Fruit fly (Drosophila melanogaster): Measurements from ENCODE around the gene CG42688.
A peak's percentile ranks its signal among the peaks of the same experiment; 100 is the strongest.

CG42688 gene

DNA sequence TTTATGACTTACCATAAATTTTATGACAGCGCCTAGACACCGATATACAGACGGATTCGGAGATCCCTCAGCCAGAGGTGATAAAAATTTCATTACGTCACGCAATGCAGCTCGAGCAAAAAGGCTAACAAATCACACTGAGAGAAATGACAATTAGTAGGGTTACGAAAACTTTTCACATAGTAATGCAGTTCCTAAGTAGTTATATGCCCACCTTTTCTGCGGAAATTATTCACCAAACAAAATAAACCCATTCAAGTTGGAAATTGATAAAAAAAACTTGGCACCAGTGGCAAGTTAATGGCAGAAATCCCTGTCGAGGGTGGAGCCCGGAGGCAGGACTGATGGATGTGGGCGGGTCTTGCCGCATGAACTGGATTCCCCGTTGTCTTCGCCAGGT, 17.6 kb upstream of the CG42688 start:
- TF ChIP-seq D1 (tag; optimal IDR thresholded peaks at IDR 0.05) (no peak), CG15710 (tag; optimal IDR thresholded peaks at IDR 0.05) (peak; percentile 43), CG32121 (GFP tag; IDR thresholded peaks at IDR 0.05) (no peak), CG8159 (tag; optimal IDR thresholded peaks at IDR 0.05) (peak; percentile 60), rn (GFP tag; IDR thresholded peaks at IDR 0.05) (no peak), Ets98B (GFP tag; IDR thresholded peaks at IDR 0.05) (no peak), CG14655 (GFP tag; optimal IDR thresholded peaks at IDR 0.05) (peak; percentile 44), CG34367 (tag; optimal IDR thresholded peaks at IDR 0.05) (peak; percentile 10), Pif1B (GFP tag; optimal IDR thresholded peaks at IDR 0.05) (peak; percentile 35), EcR (GFP tag; optimal IDR thresholded peaks at IDR 0.05) (no peak), CG9948 (tag; optimal IDR thresholded peaks at IDR 0.05) (peak; percentile 22), Pif1A (GFP tag; optimal IDR thresholded peaks at IDR 0.05) (peak; percentile 46), CG10348 (GFP tag; IDR thresholded peaks at IDR 0.05) (no peak), gl (tag; optimal IDR thresholded peaks at IDR 0.05) (no peak), CG17806 (tag; optimal IDR thresholded peaks at IDR 0.05) (peak; percentile 56), CG4496 (GFP tag; IDR thresholded peaks at IDR 0.05) (0 out of 3 replicates have a peak, but pooled peaks have one; percentile 6), Snoo (tag; optimal IDR thresholded peaks at IDR 0.05) (no peak), CG13204 (GFP tag; optimal IDR thresholded peaks at IDR 0.05) (no peak), CG12605 (GFP tag; IDR thresholded peaks at IDR 0.05) (no peak), CG8301 (tag; optimal IDR thresholded peaks at IDR 0.05) (peak; percentile 17), fd96Ca (GFP tag; IDR thresholded peaks at IDR 0.05) (no peak)

DNA sequence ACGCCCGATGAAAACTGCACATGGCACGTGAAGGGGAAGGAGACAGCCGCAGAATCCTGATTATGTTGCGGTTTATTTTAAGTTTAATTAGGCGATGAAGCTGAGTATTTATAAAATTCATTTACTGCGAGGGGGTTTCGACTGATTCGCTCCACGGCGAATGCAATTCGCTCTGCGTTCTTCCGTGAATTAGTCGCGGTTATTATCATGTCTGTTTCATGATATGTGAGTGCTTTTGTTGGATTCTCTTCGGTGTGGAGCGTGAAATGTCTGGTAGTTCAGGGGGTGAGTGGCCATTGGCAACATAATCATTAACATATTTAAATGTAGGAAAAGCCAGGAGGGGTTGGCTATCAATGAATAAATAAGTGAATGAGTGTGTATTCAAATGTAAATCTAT, 15.8 kb upstream of the CG42688 start:
- TF ChIP-seq CG32121 (GFP tag; IDR thresholded peaks at IDR 0.05) (no peak), CG17806 (tag; optimal IDR thresholded peaks at IDR 0.05) (no peak), CG14655 (GFP tag; optimal IDR thresholded peaks at IDR 0.05) (no peak), CG10348 (GFP tag; IDR thresholded peaks at IDR 0.05) (no peak), CG13204 (GFP tag; optimal IDR thresholded peaks at IDR 0.05) (no peak), CG9948 (tag; optimal IDR thresholded peaks at IDR 0.05) (no peak)

DNA sequence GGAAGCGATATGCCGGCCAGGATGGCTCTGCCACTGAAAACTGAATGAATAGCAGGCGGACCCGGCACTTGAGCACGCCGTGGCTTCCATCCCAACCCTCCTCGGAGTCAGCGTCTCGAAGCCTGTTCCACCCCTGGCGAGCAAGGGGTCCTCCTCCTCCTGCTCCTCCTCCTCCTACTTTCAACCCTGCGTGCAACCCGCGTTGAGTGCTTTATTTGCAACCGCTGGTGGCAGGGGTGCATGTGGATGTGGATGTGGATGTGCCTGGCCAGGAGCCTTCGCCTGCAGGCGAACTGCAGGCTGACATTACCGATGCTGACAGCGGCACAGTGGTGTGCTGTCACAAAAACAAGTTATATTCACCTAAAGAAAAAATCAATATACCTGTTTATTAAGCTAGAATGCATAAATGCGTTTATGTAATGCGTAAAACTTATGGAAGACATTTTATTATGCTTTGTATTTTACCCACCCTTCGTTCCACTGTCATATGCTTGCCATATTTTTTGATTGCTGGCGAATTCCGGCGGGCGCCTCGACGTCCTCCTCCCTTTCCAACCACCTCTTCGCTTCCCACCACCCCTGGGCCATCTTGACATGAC, 13.9 kb upstream of the CG42688 start:
- TF ChIP-seq D1 (tag; optimal IDR thresholded peaks at IDR 0.05) (peak; percentile 1), CG4496 (GFP tag; IDR thresholded peaks at IDR 0.05) (peak; percentile 86), CG8159 (tag; optimal IDR thresholded peaks at IDR 0.05) (peak; percentile 89), CG34367 (tag; optimal IDR thresholded peaks at IDR 0.05) (peak; percentile 81), CG13204 (GFP tag; optimal IDR thresholded peaks at IDR 0.05) (peak; percentile 70), CG14655 (GFP tag; optimal IDR thresholded peaks at IDR 0.05) (peak; percentile 69), CG10348 (GFP tag; IDR thresholded peaks at IDR 0.05) (no peak), rn (GFP tag; IDR thresholded peaks at IDR 0.05) (peak; percentile 65), EcR (GFP tag; optimal IDR thresholded peaks at IDR 0.05) (no peak), CG8301 (tag; optimal IDR thresholded peaks at IDR 0.05) (peak; percentile 64), Ets98B (GFP tag; IDR thresholded peaks at IDR 0.05) (peak; percentile 42; the same call in 1 of the 2 replicates), CG12605 (GFP tag; IDR thresholded peaks at IDR 0.05) (peak; percentile 55), Pif1B (GFP tag; optimal IDR thresholded peaks at IDR 0.05) (peak; percentile 78), Pif1A (GFP tag; optimal IDR thresholded peaks at IDR 0.05) (peak; percentile 85), CG17806 (tag; optimal IDR thresholded peaks at IDR 0.05) (peak; percentile 84), CG32121 (GFP tag; IDR thresholded peaks at IDR 0.05) (peak; percentile 35; the same call in 1 of the 2 replicates), CG15710 (tag; optimal IDR thresholded peaks at IDR 0.05) (peak; percentile 84), fd96Ca (GFP tag; IDR thresholded peaks at IDR 0.05) (peak; percentile 71; the same call in 2 of the 3 replicates), Snoo (tag; optimal IDR thresholded peaks at IDR 0.05) (peak; percentile 84), gl (tag; optimal IDR thresholded peaks at IDR 0.05) (peak; percentile 75), CG9948 (tag; optimal IDR thresholded peaks at IDR 0.05) (peak; percentile 80)

DNA sequence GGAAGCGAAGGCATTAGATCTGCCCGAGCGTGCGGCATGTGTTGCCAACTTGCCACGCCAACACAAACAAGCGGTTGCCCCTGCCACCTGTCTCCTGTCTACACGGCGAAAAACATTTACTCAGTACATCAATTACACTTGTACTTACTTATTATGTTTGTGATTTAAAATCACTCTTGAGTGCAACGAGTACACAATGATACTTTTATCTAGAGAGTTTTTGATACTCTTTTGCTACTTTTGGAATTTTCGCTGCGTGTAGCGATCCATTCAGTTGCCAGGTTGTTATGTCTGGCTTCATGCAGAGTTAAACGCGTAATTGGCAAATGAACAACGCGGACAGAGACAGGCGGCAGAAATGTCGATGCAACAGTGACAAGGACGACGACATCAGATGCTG, 11.1 kb upstream of the CG42688 start:
- TF ChIP-seq Ets98B (GFP tag; IDR thresholded peaks at IDR 0.05) (peak; percentile 87), CG17806 (tag; optimal IDR thresholded peaks at IDR 0.05) (peak; percentile 66), CG13204 (GFP tag; optimal IDR thresholded peaks at IDR 0.05) (no peak), D1 (tag; optimal IDR thresholded peaks at IDR 0.05) (no peak), CG4496 (GFP tag; IDR thresholded peaks at IDR 0.05) (peak; percentile 86), CG9948 (tag; optimal IDR thresholded peaks at IDR 0.05) (peak; percentile 49), CG8301 (tag; optimal IDR thresholded peaks at IDR 0.05) (peak; percentile 73), CG14655 (GFP tag; optimal IDR thresholded peaks at IDR 0.05) (peak; percentile 77), fd96Ca (GFP tag; IDR thresholded peaks at IDR 0.05) (peak; percentile 87), Pif1B (GFP tag; optimal IDR thresholded peaks at IDR 0.05) (peak; percentile 57), CG8159 (tag; optimal IDR thresholded peaks at IDR 0.05) (peak; percentile 61), CG15710 (tag; optimal IDR thresholded peaks at IDR 0.05) (peak; percentile 27), CG32121 (GFP tag; IDR thresholded peaks at IDR 0.05) (peak; percentile 82), gl (tag; optimal IDR thresholded peaks at IDR 0.05) (peak; percentile 35), Pif1A (GFP tag; optimal IDR thresholded peaks at IDR 0.05) (peak; percentile 75), rn (GFP tag; IDR thresholded peaks at IDR 0.05) (peak; percentile 51; the same call in 1 of the 2 replicates), CG10348 (GFP tag; IDR thresholded peaks at IDR 0.05) (peak; percentile 30; the same call in 1 of the 2 replicates), CG34367 (tag; optimal IDR thresholded peaks at IDR 0.05) (peak; percentile 44), CG12605 (GFP tag; IDR thresholded peaks at IDR 0.05) (no peak), EcR (GFP tag; optimal IDR thresholded peaks at IDR 0.05) (no peak), Snoo (tag; optimal IDR thresholded peaks at IDR 0.05) (peak; percentile 14)

DNA sequence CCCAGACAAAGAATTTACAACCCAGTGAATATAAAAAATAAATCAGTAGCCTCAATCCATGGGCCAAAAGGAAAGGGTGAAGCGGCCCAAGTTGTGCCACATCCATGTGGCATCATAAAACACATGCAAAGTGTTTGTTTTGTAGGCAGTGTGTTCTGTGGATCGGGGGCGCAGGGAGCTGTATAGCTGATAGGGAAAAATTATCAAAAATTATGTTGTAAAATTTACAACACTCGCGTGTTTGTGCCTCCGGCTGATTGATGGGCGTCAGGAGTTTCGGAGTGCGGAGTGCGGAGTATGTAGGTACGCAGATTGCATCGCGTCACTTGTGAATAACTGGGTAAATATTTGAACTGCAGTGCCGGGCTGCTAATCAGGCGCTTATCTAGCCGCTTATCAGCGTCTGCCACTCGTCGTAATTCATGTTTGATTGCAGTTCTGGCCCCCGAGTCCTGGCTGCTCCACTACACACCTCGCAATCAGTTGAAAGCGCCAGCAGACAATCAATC, 9.2 kb upstream of the CG42688 start:
- TF ChIP-seq CG13204 (GFP tag; optimal IDR thresholded peaks at IDR 0.05), result no peak
- TF ChIP-seq fd96Ca (GFP tag; IDR thresholded peaks at IDR 0.05), result peak; percentile 38; the same call in 1 of the 3 replicates
- TF ChIP-seq Ets98B (GFP tag; IDR thresholded peaks at IDR 0.05), result no peak
- TF ChIP-seq CG10348 (GFP tag; IDR thresholded peaks at IDR 0.05), result no peak
- no peak for TF ChIP-seq CG34367 (tag; optimal IDR thresholded peaks at IDR 0.05)
- TF ChIP-seq CG17806 (tag; optimal IDR thresholded peaks at IDR 0.05), result no peak
- TF ChIP-seq CG32121 (GFP tag; IDR thresholded peaks at IDR 0.05), result no peak; the same call in 1 of the 2 replicates
- TF ChIP-seq D1 (tag; optimal IDR thresholded peaks at IDR 0.05), result no peak
- no peak for TF ChIP-seq EcR (GFP tag; optimal IDR thresholded peaks at IDR 0.05)
- TF ChIP-seq CG8159 (tag; optimal IDR thresholded peaks at IDR 0.05), result no peak
- peak; percentile 55; the same call in 1 of the 3 replicates for TF ChIP-seq CG4496 (GFP tag; IDR thresholded peaks at IDR 0.05)
- no peak for TF ChIP-seq Snoo (tag; optimal IDR thresholded peaks at IDR 0.05)
